Fruit fly (Drosophila melanogaster): ENCODE measurements around the gene HSPBAP1.

DNA sequence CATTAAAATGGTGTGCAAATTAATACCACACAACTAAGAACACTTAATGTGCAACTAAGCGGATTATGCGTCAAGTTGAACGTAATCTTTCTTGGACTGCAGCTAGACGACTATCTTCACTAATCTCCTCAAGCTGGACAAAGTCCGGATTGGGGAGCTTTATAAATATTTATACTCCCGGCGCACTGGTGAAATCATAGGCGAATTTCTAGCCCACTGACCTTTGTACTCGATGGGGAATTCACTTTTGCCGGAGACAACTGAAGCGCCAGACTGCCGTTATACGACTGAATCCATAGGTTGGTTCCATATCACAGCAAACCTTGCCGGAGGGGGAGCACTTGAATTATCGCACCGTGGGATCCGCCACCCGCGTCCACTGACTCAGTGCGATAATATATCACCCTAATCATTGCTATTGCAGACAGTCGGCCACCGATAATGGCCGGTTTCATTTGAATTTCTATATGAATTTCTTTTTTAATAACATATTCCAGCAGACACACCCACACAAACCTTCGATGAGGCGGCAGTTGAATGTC is 11.1 kb downstream of the HSPBAP1 start:
- no peak for TF ChIP-seq pan (optimal IDR thresholded peaks at IDR 0.05)
- no peak for TF ChIP-seq jim (GFP tag; optimal IDR thresholded peaks at IDR 0.05)
- no peak for TF ChIP-seq sage (GFP tag; optimal IDR thresholded peaks at IDR 0.05)
- TF ChIP-seq h (GFP tag; optimal IDR thresholded peaks at IDR 0.05), result no peak
- no peak for TF ChIP-seq lola (GFP tag; optimal IDR thresholded peaks at IDR 0.05)
- no peak for TF ChIP-seq OdsH (GFP tag; optimal IDR thresholded peaks at IDR 0.05)
- no peak for TF ChIP-seq usp (GFP tag; optimal IDR thresholded peaks at IDR 0.05)
- no peak for TF ChIP-seq Hr78 (GFP tag; optimal IDR thresholded peaks at IDR 0.05)
- no peak for TF ChIP-seq fru (GFP tag; optimal IDR thresholded peaks at IDR 0.05)
- TF ChIP-seq Dfd (GFP tag; optimal IDR thresholded peaks at IDR 0.05), result no peak
- TF ChIP-seq psq (GFP tag; optimal IDR thresholded peaks at IDR 0.05), result no peak
- TF ChIP-seq N (GFP tag; optimal IDR thresholded peaks at IDR 0.05), result no peak
- TF ChIP-seq dmrt93B (GFP tag; optimal IDR thresholded peaks at IDR 0.05), result no peak
- no peak for TF ChIP-seq br (GFP tag; optimal IDR thresholded peaks at IDR 0.05)
